Fruit fly (Drosophila melanogaster) whole organism, adult: ENCODE results near the gene BomBc3.

ENCODE experiments used
- CG33017 ChIP-seq: fragments of 200-800 bp; sonication (Bioruptor generic); optimal IDR thresholded peaks from 2 replicates; lab custom pipeline; 2018; ENCODE audit warnings: missing biosample characterization, mild to moderate bottlenecking, missing genetic modification characterization, moderate library complexity
- CG7045 ChIP-seq: fragments of 200-800 bp; sonication (Bioruptor generic); optimal IDR thresholded peaks from 2 replicates; lab custom pipeline; 2017; ENCODE audit warnings: missing biosample characterization, mild to moderate bottlenecking, missing genetic modification characterization
- Crg-1 ChIP-seq: fragments of 200-800 bp; sonication (Bioruptor generic); optimal IDR thresholded peaks from 2 replicates; lab custom pipeline; 2016; ENCODE audit warnings: missing biosample characterization, missing genetic modification characterization
- kay ChIP-seq: fragments of 200-800 bp; sonication (Bioruptor generic); peaks from one replicate; lab custom pipeline; 2016; ENCODE audit warnings: missing biosample characterization, missing genetic modification characterization, borderline replicate concordance

- no peak for TF ChIP-seq CG33017 (tag; lab: Kevin White, UChicago)
- no peak for TF ChIP-seq Crg-1
- no peak for TF ChIP-seq CG7045 (GFP tag; lab: Kevin White, UChicago)
- no peak for TF ChIP-seq kay (GFP tag; lab: Kevin White, UChicago)
These were observed 19.6 kb upstream of the BomBc3 start for dm6 chr3R:22067235-22067634.
